Fruit fly (Drosophila melanogaster) whole organism, pupa: ENCODE measurements around the gene Hou.

ENCODE experiments used
- CG10348 ChIP-seq: fragments of 200-800 bp; sonication (Bioruptor generic); IDR thresholded peaks from 2 replicates; pipeline ENCODE4 v1.3.6; 2022; ENCODE audit warnings: missing biosample characterization, missing genetic modification characterization
- CG14655 ChIP-seq: fragments of 200-800 bp; sonication (Bioruptor generic); optimal IDR thresholded peaks from 3 replicates; lab custom pipeline; 2017; ENCODE audit warnings: mild to moderate bottlenecking, missing biosample characterization, missing genetic modification reagents, missing genetic modification characterization
- CG32121 ChIP-seq: fragments of 200-800 bp; sonication (Bioruptor generic); IDR thresholded peaks from 2 replicates; pipeline ENCODE4 v1.3.6; 2022; ENCODE audit warnings: missing biosample characterization, missing genetic modification characterization
- CG4496 ChIP-seq: fragments of 200-800 bp; sonication (Bioruptor generic); IDR thresholded peaks from 3 replicates; pipeline ENCODE4 v1.3.6; 2022; ENCODE audit warnings: missing biosample characterization, missing genetic modification characterization
- EcR ChIP-seq: fragments of 200-800 bp; sonication (Bioruptor generic); optimal IDR thresholded peaks from 3 replicates; lab custom pipeline; 2019; ENCODE audit warnings: missing biosample characterization, missing genetic modification characterization, mild to moderate bottlenecking, moderate library complexity, missing genetic modification reagents
- Ets98B ChIP-seq: fragments of 200-800 bp; sonication (Bioruptor generic); IDR thresholded peaks from 2 replicates; pipeline ENCODE4 v1.3.6; 2022; ENCODE audit warnings: missing biosample characterization, missing genetic modification characterization
- Pif1A ChIP-seq: fragments of 200-800 bp; sonication (Bioruptor generic); optimal IDR thresholded peaks from 3 replicates; lab custom pipeline; 2016; ENCODE audit warnings: missing biosample characterization, missing genetic modification characterization
- gl ChIP-seq: fragments of 200-800 bp; sonication (Bioruptor generic); optimal IDR thresholded peaks from 2 replicates; lab custom pipeline; 2018; ENCODE audit warnings: missing biosample characterization, mild to moderate bottlenecking, missing genetic modification characterization
- rn ChIP-seq: fragments of 200-800 bp; sonication (Bioruptor generic); IDR thresholded peaks from 2 replicates; pipeline ENCODE4 v1.3.6; 2022; ENCODE audit warnings: missing biosample characterization, missing genetic modification characterization

dm6 chrX:18618122-18618521, 32.1 kb downstream of the Hou start:
- TF ChIP-seq CG14655 (GFP tag; lab: Kevin White, UChicago) (no peak), EcR (GFP tag; lab: Kevin White, UChicago) (no peak), CG32121 (no peak), CG10348 (no peak), Pif1A (GFP tag; lab: Kevin White, UChicago) (no peak), gl (tag; lab: Kevin White, UChicago) (no peak), rn (GFP tag; lab: Robert Waterston, UW) (no peak), CG4496 (GFP tag; lab: Robert Waterston, UW) (no peak), Ets98B (GFP tag; lab: Robert Waterston, UW) (no peak)
